Fruit fly (Drosophila melanogaster) whole organism, embryonic: ENCODE data around the gene st.

Experiments used
- Ada2b ChIP-seq: fragments of 200-800 bp; sonication (Bioruptor generic); IDR thresholded peaks from 2 replicates; pipeline ENCODE4 v1.3.6; 2022; ENCODE audit warnings: missing biosample characterization, missing genetic modification characterization
- Antp ChIP-seq: fragments of 200-800 bp; sonication (Bioruptor generic); optimal IDR thresholded peaks from 3 replicates; lab custom pipeline; 2016; ENCODE audit warnings: missing biosample characterization, missing genetic modification characterization
- CG10147 ChIP-seq: fragments of 200-800 bp; sonication (Bioruptor generic); optimal IDR thresholded peaks from 2 replicates; lab custom pipeline; 2019; ENCODE audit warnings: missing biosample characterization, mild to moderate bottlenecking, missing genetic modification characterization, moderate library complexity
- CG10366 ChIP-seq: fragments of 200-800 bp; sonication (Bioruptor generic); IDR thresholded peaks from 2 replicates; pipeline ENCODE4 v1.3.6; 2022; ENCODE audit warnings: missing biosample characterization, missing genetic modification characterization
- CG10654 ChIP-seq: fragments of 200-800 bp; sonication (Bioruptor generic); optimal IDR thresholded peaks from 2 replicates; lab custom pipeline; 2016; ENCODE audit warnings: missing biosample characterization, missing genetic modification characterization
- CG12769 ChIP-seq: fragments of 200-800 bp; sonication (Bioruptor generic); optimal IDR thresholded peaks from 2 replicates; lab custom pipeline; 2019; ENCODE audit warnings: missing biosample characterization, mild to moderate bottlenecking, missing genetic modification characterization, moderate library complexity
- CG15269 ChIP-seq: fragments of 200-800 bp; sonication (Bioruptor generic); optimal IDR thresholded peaks from 2 replicates; lab custom pipeline; 2018; ENCODE audit warnings: missing biosample characterization, mild to moderate bottlenecking, missing genetic modification characterization, moderate library complexity
- CG17359 ChIP-seq: fragments of 200-800 bp; sonication (Bioruptor generic); optimal IDR thresholded peaks from 3 replicates; lab custom pipeline; 2018; ENCODE audit warnings: missing biosample characterization, mild to moderate bottlenecking, missing genetic modification characterization, moderate library complexity
- CG18011 ChIP-seq: fragments of 200-800 bp; sonication (Bioruptor generic); optimal IDR thresholded peaks from 2 replicates; lab custom pipeline; 2017; ENCODE audit warnings: missing biosample characterization, missing genetic modification characterization, mild to moderate bottlenecking, moderate library complexity, missing genotype
- CG18262 ChIP-seq: fragments of 200-800 bp; optimal IDR thresholded peaks from 3 replicates; lab custom pipeline; 2019; ENCODE audit warnings: missing biosample characterization, mild to moderate bottlenecking, missing genetic modification characterization, moderate library complexity
- CG18619 ChIP-seq: fragments of 200-800 bp; sonication (Bioruptor generic); optimal IDR thresholded peaks from 3 replicates; lab custom pipeline; 2017; ENCODE audit warnings: missing biosample characterization, mild to moderate bottlenecking, missing genetic modification characterization
- CG18764 ChIP-seq: fragments of 200-800 bp; sonication (Bioruptor generic); optimal IDR thresholded peaks from 3 replicates; lab custom pipeline; 2016; ENCODE audit warnings: missing biosample characterization, missing genetic modification characterization
- CG2199 ChIP-seq: fragments of 200-800 bp; sonication (Bioruptor generic); IDR thresholded peaks from 3 replicates; pipeline ENCODE4 v1.3.6; 2022; ENCODE audit warnings: missing biosample characterization, missing genetic modification characterization
- CG30020 ChIP-seq: fragments of 200-800 bp; optimal IDR thresholded peaks from 2 replicates; lab custom pipeline; 2019; ENCODE audit warnings: missing biosample characterization, mild to moderate bottlenecking, missing genetic modification characterization, moderate library complexity
- CG32772 ChIP-seq: fragments of 200-800 bp; sonication (Bioruptor generic); IDR thresholded peaks from 2 replicates; pipeline ENCODE4 v1.3.6; 2022; ENCODE audit warnings: missing biosample characterization, missing genetic modification characterization
- CG3726 ChIP-seq: fragments of 200-800 bp; sonication (Bioruptor generic); IDR thresholded peaks from 3 replicates; pipeline ENCODE4, ENCODE4 v1.3.6; 2022; ENCODE audit warnings: missing biosample characterization, missing genetic modification characterization
- CG4820 ChIP-seq: fragments of 200-800 bp; sonication (Bioruptor generic); optimal IDR thresholded peaks from 3 replicates; lab custom pipeline; 2016; ENCODE audit warnings: missing biosample characterization, missing genetic modification characterization
- CG5180 ChIP-seq: fragments of 200-800 bp; sonication (Bioruptor generic); optimal IDR thresholded peaks from 3 replicates; lab custom pipeline; 2017; ENCODE audit warnings: missing biosample characterization, missing genetic modification characterization, mild to moderate bottlenecking, moderate library complexity, missing genetic modification reagents
- CG7357 ChIP-seq: fragments of 200-800 bp; sonication (Bioruptor generic); IDR thresholded peaks from 3 replicates; pipeline ENCODE4 v1.3.6; 2022; ENCODE audit warnings: missing biosample characterization, missing genetic modification characterization
- CG7839 ChIP-seq: fragments of 200-800 bp; sonication (Bioruptor generic); optimal IDR thresholded peaks from 3 replicates; lab custom pipeline; 2018; ENCODE audit warnings: missing biosample characterization, mild to moderate bottlenecking, missing genetic modification characterization, moderate library complexity
- CG7963 ChIP-seq: fragments of 200-800 bp; sonication (Bioruptor generic); IDR thresholded peaks from 3 replicates; pipeline ENCODE4 v1.3.6; 2022; ENCODE audit warnings: missing biosample characterization, missing genetic modification characterization; ENCODE audit not compliant: partially characterized antibody
- CG8290 ChIP-seq, 3 experiments: fragments of 200-800 bp; sonication (Bioruptor generic); optimal IDR thresholded peaks; 2 replicates each; lab custom pipeline; 2016 to 2019; ENCODE audit warnings: missing biosample characterization in 3 of 3, missing genetic modification characterization in 3 of 3, mild to moderate bottlenecking in 2 of 3, moderate library complexity in 1 of 3
- CG8765 ChIP-seq: fragments of 200-800 bp; sonication (Bioruptor generic); IDR thresholded peaks from 2 replicates; pipeline ENCODE4 v1.3.6; 2022; ENCODE audit warnings: missing biosample characterization, missing genetic modification characterization
- E2f1 ChIP-seq: fragments of 200-800 bp; sonication (Bioruptor generic); IDR thresholded peaks from 2 replicates; pipeline ENCODE4 v1.3.6; 2022; ENCODE audit warnings: missing biosample characterization, missing genetic modification characterization
- Ets97D ChIP-seq: fragments of 200-800 bp; sonication (Bioruptor generic); optimal IDR thresholded peaks from 3 replicates; lab custom pipeline; 2016; ENCODE audit warnings: missing biosample characterization, missing genetic modification characterization
- MTF-1 ChIP-seq: fragments of 200-800 bp; sonication (Bioruptor generic); optimal IDR thresholded peaks from 2 replicates; lab custom pipeline; 2018; ENCODE audit warnings: missing biosample characterization, mild to moderate bottlenecking, missing genetic modification characterization, borderline replicate concordance
- Mrtf ChIP-seq: fragments of 200-800 bp; sonication (Bioruptor generic); IDR thresholded peaks from 3 replicates; pipeline ENCODE4 v1.3.6; 2022; ENCODE audit warnings: missing biosample characterization, missing genetic modification characterization
- Myb ChIP-seq: fragments of 200-800 bp; sonication (Bioruptor generic); optimal IDR thresholded peaks from 2 replicates; lab custom pipeline; 2016; ENCODE audit warnings: missing biosample characterization, missing genetic modification characterization
- NFAT ChIP-seq: fragments of 200-800 bp; sonication (Bioruptor generic); IDR thresholded peaks from 2 replicates; pipeline ENCODE4 v1.3.6; 2022; ENCODE audit warnings: missing biosample characterization, missing genetic modification characterization
- Neu2 ChIP-seq: fragments of 200-800 bp; sonication (Bioruptor generic); optimal IDR thresholded peaks from 3 replicates; lab custom pipeline; 2016; ENCODE audit warnings: missing biosample characterization, missing genetic modification characterization, borderline replicate concordance
- Scr ChIP-seq: fragments of 200-800 bp; sonication (Bioruptor generic); IDR thresholded peaks from 2 replicates; pipeline ENCODE4 v1.3.6; 2022; ENCODE audit warnings: missing biosample characterization, missing genetic modification characterization; ENCODE audit not compliant: partially characterized antibody
- abd-A ChIP-seq: fragments of 200-800 bp; sonication (Bioruptor generic); optimal IDR thresholded peaks from 3 replicates; lab custom pipeline; 2019; ENCODE audit warnings: missing biosample characterization, mild to moderate bottlenecking, missing genetic modification characterization, moderate library complexity
- ara ChIP-seq: fragments of 200-800 bp; sonication (Bioruptor generic); IDR thresholded peaks from 2 replicates; pipeline ENCODE4 v1.3.6; 2022; ENCODE audit warnings: missing biosample characterization, missing genetic modification characterization
- bab2 ChIP-seq: fragments of 200-800 bp; sonication (Bioruptor generic); optimal IDR thresholded peaks from 2 replicates; lab custom pipeline; 2016; ENCODE audit warnings: missing biosample characterization, missing genetic modification characterization
- bigmax ChIP-seq: fragments of 200-800 bp; sonication (Bioruptor generic); optimal IDR thresholded peaks from 2 replicates; lab custom pipeline; 2018; ENCODE audit warnings: missing biosample characterization, mild to moderate bottlenecking, missing genetic modification characterization
- crc ChIP-seq: fragments of 200-800 bp; sonication (Bioruptor generic); optimal IDR thresholded peaks from 2 replicates; lab custom pipeline; 2016; ENCODE audit warnings: missing biosample characterization, missing genetic modification characterization
- dmrt99B ChIP-seq: fragments of 200-800 bp; sonication (Bioruptor generic); optimal IDR thresholded peaks from 2 replicates; lab custom pipeline; 2018; ENCODE audit warnings: missing biosample characterization, mild to moderate bottlenecking, missing genetic modification characterization, moderate library complexity
- her ChIP-seq: fragments of 200-800 bp; sonication (Bioruptor generic); optimal IDR thresholded peaks from 2 replicates; lab custom pipeline; 2016; ENCODE audit warnings: missing biosample characterization, missing genetic modification characterization
- ken ChIP-seq: fragments of 200-800 bp; sonication (Bioruptor generic); IDR thresholded peaks from 3 replicates; pipeline ENCODE4 v1.3.6; 2022; ENCODE audit warnings: missing biosample characterization, missing genetic modification characterization
- lmd ChIP-seq: fragments of 200-800 bp; sonication (Bioruptor generic); IDR thresholded peaks from 2 replicates; pipeline ENCODE4 v1.3.6; 2022; ENCODE audit warnings: missing biosample characterization, missing genetic modification characterization
- odd ChIP-seq: fragments of 200-800 bp; sonication (Bioruptor generic); optimal IDR thresholded peaks from 2 replicates; lab custom pipeline; 2017; ENCODE audit warnings: missing biosample characterization, mild to moderate bottlenecking, missing genetic modification characterization
- peb ChIP-seq: fragments of 200-800 bp; sonication (Bioruptor generic); IDR thresholded peaks from 2 replicates; pipeline ENCODE4 v1.3.6; 2022; ENCODE audit warnings: missing biosample characterization, missing genetic modification characterization
- pho ChIP-seq: fragments of 200-800 bp; sonication (Bioruptor generic); optimal IDR thresholded peaks from 2 replicates; lab custom pipeline; 2016; ENCODE audit warnings: missing biosample characterization, missing genetic modification characterization
- shn ChIP-seq: fragments of 200-800 bp; sonication (Bioruptor generic); optimal IDR thresholded peaks from 3 replicates; lab custom pipeline; 2016; ENCODE audit warnings: missing biosample characterization, missing genetic modification characterization
- slp2 ChIP-seq: fragments of 200-800 bp; sonication (Bioruptor generic); optimal IDR thresholded peaks from 2 replicates; lab custom pipeline; 2016; ENCODE audit warnings: missing biosample characterization, missing genetic modification characterization
- sna ChIP-seq: fragments of 200-800 bp; sonication (Bioruptor generic); IDR thresholded peaks from 2 replicates; pipeline ENCODE4 v1.3.6; 2022; ENCODE audit warnings: missing biosample characterization, missing genetic modification characterization; ENCODE audit not compliant: partially characterized antibody
- so ChIP-seq: fragments of 200-800 bp; sonication (Bioruptor generic); IDR thresholded peaks from 3 replicates; pipeline ENCODE4 v1.3.6; 2022; ENCODE audit warnings: missing biosample characterization, missing genetic modification characterization
- trh ChIP-seq: fragments of 200-800 bp; sonication (Bioruptor generic); optimal IDR thresholded peaks from 2 replicates; lab custom pipeline; 2016; ENCODE audit warnings: missing biosample characterization, missing genetic modification characterization
- ttk ChIP-seq: fragments of 200-800 bp; sonication (Bioruptor generic); IDR thresholded peaks from 2 replicates; pipeline ENCODE4 v2.1.2; 2022; ENCODE audit warnings: missing biosample characterization, missing genetic modification characterization
- vvl ChIP-seq: fragments of 200-800 bp; sonication (Bioruptor generic); IDR thresholded peaks from 2 replicates; pipeline ENCODE4 v1.3.6; 2022; ENCODE audit warnings: missing biosample characterization, missing genetic modification characterization

Gene st

dm6 chr3L:16488483-16489258, 8.8 kb upstream of the st start (continued):
- TF ChIP-seq odd (GFP tag; lab: Kevin White, UChicago): no peak
- TF ChIP-seq CG7963 (GFP tag; lab: Robert Waterston, UW): no peak
- TF ChIP-seq ara (GFP tag; lab: Robert Waterston, UW): no peak
- TF ChIP-seq dmrt99B: peak; percentile 40
- TF ChIP-seq Neu2: no peak
- TF ChIP-seq CG30020 (tag; lab: Kevin White, UChicago): no peak
- peak; percentile 10 for TF ChIP-seq MTF-1
- TF ChIP-seq lmd (GFP tag; lab: Robert Waterston, UW): peak; percentile 33; the same call in 1 of the 2 replicates
- no peak for TF ChIP-seq Ets97D (GFP tag; lab: Kevin White, UChicago)
- TF ChIP-seq CG8765: no peak
- 0 out of 3 replicates have a peak, but pooled peaks have one; percentile 26 for TF ChIP-seq CG3726
- TF ChIP-seq trh (GFP tag; lab: Kevin White, UChicago): no peak
- TF ChIP-seq CG12769 (tag; lab: Kevin White, UChicago): no peak
- TF ChIP-seq Antp (GFP tag; lab: Kevin White, UChicago): no peak
- no peak for TF ChIP-seq CG2199
- no peak for TF ChIP-seq CG5180 (GFP tag; lab: Kevin White, UChicago)
- no peak for TF ChIP-seq E2f1 (GFP tag; lab: Robert Waterston, UW)
- TF ChIP-seq CG4820 (GFP tag; lab: Kevin White, UChicago): peak; percentile 34
- TF ChIP-seq abd-A (tag; lab: Kevin White, UChicago): peak; percentile 62
- TF ChIP-seq pho (GFP tag; lab: Kevin White, UChicago): no peak
- TF ChIP-seq vvl: no peak
- TF ChIP-seq CG10366 (GFP tag; lab: Robert Waterston, UW): no peak
- no peak for TF ChIP-seq CG10654 (GFP tag; lab: Kevin White, UChicago)
- TF ChIP-seq CG8290 (GFP tag; optimal IDR thresholded peaks at IDR 0.05; lab: Kevin White, UChicago): no peak
- TF ChIP-seq CG8290 (tag; optimal IDR thresholded peaks at IDR 0.05; lab: Kevin White, UChicago): no peak
- no peak for TF ChIP-seq Scr (GFP tag; lab: Robert Waterston, UW)
- TF ChIP-seq CG32772 (GFP tag; lab: Robert Waterston, UW): no peak
- TF ChIP-seq CG7839 (tag; lab: Kevin White, UChicago): peak; percentile 53
- TF ChIP-seq CG10147 (GFP tag; lab: Kevin White, UChicago): no peak
- TF ChIP-seq Ada2b: no peak
- no peak for TF ChIP-seq CG7357
- TF ChIP-seq CG18011 (GFP tag; lab: Kevin White, UChicago): no peak
- TF ChIP-seq Mrtf (GFP tag; lab: Robert Waterston, UW): no peak
- no peak for TF ChIP-seq peb (GFP tag; lab: Robert Waterston, UW)
- peak; percentile 3 for TF ChIP-seq bab2 (GFP tag; lab: Kevin White, UChicago)
- TF ChIP-seq CG17359 (tag; lab: Kevin White, UChicago): peak; percentile 45
- no peak for TF ChIP-seq sna (GFP tag; lab: Robert Waterston, UW)
- no peak for TF ChIP-seq CG15269 (tag; lab: Kevin White, UChicago)
- no peak for TF ChIP-seq CG18764 (GFP tag; lab: Kevin White, UChicago)
- TF ChIP-seq ttk (GFP tag; lab: Robert Waterston, UW): peak; percentile 43; the same call in 1 of the 2 replicates
- no peak for TF ChIP-seq so (GFP tag; lab: Robert Waterston, UW)
- no peak for TF ChIP-seq shn (GFP tag; lab: Kevin White, UChicago)
- TF ChIP-seq bigmax (GFP tag; lab: Kevin White, UChicago): no peak
- TF ChIP-seq crc: no peak
- no peak for TF ChIP-seq ken
- peak; percentile 56 for TF ChIP-seq CG18262 (tag; lab: Kevin White, UChicago)
- 0 out of 2 replicates have a peak, but pooled peaks have one; percentile 24 for TF ChIP-seq NFAT (GFP tag; lab: Robert Waterston, UW)
- TF ChIP-seq CG18619 (GFP tag; lab: Kevin White, UChicago): no peak
- no peak for TF ChIP-seq Myb (GFP tag; lab: Kevin White, UChicago)
- TF ChIP-seq her: no peak
- TF ChIP-seq slp2 (GFP tag; lab: Kevin White, UChicago): no peak
